Worm (Caenorhabditis elegans) whole organism, young adult: Measurements from ENCODE around the gene F44E2.6.

Experiments
- B0019.2 ChIP-seq: fragments of 200-800 bp; sonication (Bioruptor generic); conservative IDR thresholded peaks from 2 replicates; pipeline ENCODE4 v1.3.6; 2022; ENCODE audit warnings: missing genetic modification reagents, missing genetic modification characterization, missing compliant biosample characterization
- B0035.1 ChIP-seq: sonication (generic microtip); optimal IDR thresholded peaks from 2 replicates; lab custom pipeline; 2016; ENCODE audit warnings: missing genetic modification characterization, mild to moderate bottlenecking, missing compliant biosample characterization, missing genotype, missing genetic modification reagents
- B0261.1 ChIP-seq: sonication (generic microtip); optimal IDR thresholded peaks from 2 replicates; lab custom pipeline; 2016; ENCODE audit warnings: mild to moderate bottlenecking, missing genetic modification characterization, moderate library complexity, missing compliant biosample characterization
- B0336.3 ChIP-seq: fragments of 200-800 bp; sonication (Bioruptor generic); IDR thresholded peaks from 2 replicates; pipeline ENCODE4 v1.3.6; 2022; ENCODE audit warnings: missing genetic modification characterization, missing compliant biosample characterization
- C06A6.2 ChIP-seq: fragments of 200-800 bp; sonication (Bioruptor generic); conservative IDR thresholded peaks from 2 replicates; pipeline ENCODE4 v1.3.6; 2022; ENCODE audit warnings: missing genetic modification characterization, missing compliant biosample characterization
- D2030.7 ChIP-seq: fragments of 200-800 bp; sonication (Bioruptor generic); IDR thresholded peaks from 2 replicates; pipeline ENCODE4 v1.3.6; 2022; ENCODE audit warnings: missing genetic modification reagents, missing genetic modification characterization, missing compliant biosample characterization
- F22D6.2 ChIP-seq: sonication (generic microtip); optimal IDR thresholded peaks from 2 replicates; lab custom pipeline; 2016; ENCODE audit warnings: mild to moderate bottlenecking, missing genetic modification characterization, missing compliant biosample characterization
- F33H1.4 ChIP-seq: fragments of 200-800 bp; sonication (Bioruptor generic); IDR thresholded peaks from 2 replicates; pipeline ENCODE4 v1.3.6; 2022; ENCODE audit warnings: missing genetic modification reagents, missing genetic modification characterization, missing compliant biosample characterization
- F37B4.10 ChIP-seq: fragments of 200-800 bp; sonication (Bioruptor generic); IDR thresholded peaks from 2 replicates; pipeline ENCODE4 v1.3.6; 2022; ENCODE audit warnings: missing genetic modification characterization, missing compliant biosample characterization
- Y53F4B.3 ChIP-seq: fragments of 200-800 bp; sonication (Bioruptor generic); IDR thresholded peaks from 2 replicates; pipeline ENCODE4 v1.3.6; 2022; ENCODE audit warnings: missing genetic modification reagents, missing genetic modification characterization, missing compliant biosample characterization
- Y67H2A.10 ChIP-seq: fragments of 200-800 bp; sonication (Bioruptor generic); conservative IDR thresholded peaks from 2 replicates; pipeline ENCODE4 v1.3.6; 2022; ENCODE audit warnings: missing genetic modification reagents, missing genetic modification characterization, missing compliant biosample characterization
- Y95B8A.8 ChIP-seq: fragments of 200-800 bp; sonication (Bioruptor generic); IDR thresholded peaks from 2 replicates; pipeline ENCODE4 v1.3.6; 2022; ENCODE audit warnings: missing genetic modification reagents, missing genetic modification characterization, missing compliant biosample characterization
- atf-7 ChIP-seq: sonication (generic microtip); optimal IDR thresholded peaks from 2 replicates; lab custom pipeline; 2017; ENCODE audit warnings: mild to moderate bottlenecking, missing genetic modification characterization, missing compliant biosample characterization
- attf-5 ChIP-seq: fragments of 200-800 bp; sonication (Bioruptor generic); optimal IDR thresholded peaks from 2 replicates; lab custom pipeline; 2018; ENCODE audit warnings: mild to moderate bottlenecking, missing genetic modification characterization, missing compliant biosample characterization
- attf-6 ChIP-seq: fragments of 200-800 bp; sonication (Bioruptor generic); IDR thresholded peaks from 2 replicates; pipeline ENCODE4 v1.3.6; 2022; ENCODE audit warnings: missing genetic modification reagents, missing genetic modification characterization, missing compliant biosample characterization
- bed-2 ChIP-seq: fragments of 200-800 bp; sonication (Bioruptor generic); IDR thresholded peaks from 2 replicates; pipeline ENCODE4 v1.3.6; 2022; ENCODE audit warnings: missing genetic modification reagents, missing genetic modification characterization, missing compliant biosample characterization
- ccch-3 ChIP-seq: fragments of 200-800 bp; sonication (Bioruptor generic); optimal IDR thresholded peaks from 2 replicates; lab custom pipeline; 2018; ENCODE audit warnings: mild to moderate bottlenecking, missing genetic modification characterization, missing compliant biosample characterization
- cebp-2 ChIP-seq: fragments of 200-800 bp; sonication (Bioruptor generic); IDR thresholded peaks from 2 replicates; pipeline ENCODE4 v1.3.6; 2022; ENCODE audit warnings: missing genetic modification characterization, missing compliant biosample characterization
- ceh-100 ChIP-seq: fragments of 200-800 bp; sonication (Bioruptor generic); IDR thresholded peaks from 2 replicates; pipeline ENCODE4 v1.3.6; 2022; ENCODE audit warnings: missing genetic modification reagents, missing genetic modification characterization, missing compliant biosample characterization
- ceh-27 ChIP-seq: fragments of 200-800 bp; sonication (Bioruptor generic); optimal IDR thresholded peaks from 2 replicates; lab custom pipeline; 2018; ENCODE audit warnings: mild to moderate bottlenecking, missing genetic modification characterization, moderate library complexity, missing compliant biosample characterization
- ceh-40 ChIP-seq: fragments of 200-800 bp; sonication (Bioruptor generic); IDR thresholded peaks from 2 replicates; pipeline ENCODE4 v1.3.6; 2022; ENCODE audit warnings: missing genetic modification characterization, missing compliant biosample characterization
- die-1 ChIP-seq: sonication (generic microtip); optimal IDR thresholded peaks from 2 replicates; lab custom pipeline; 2016; ENCODE audit warnings: missing genotype, mild to moderate bottlenecking, missing genetic modification characterization, missing compliant biosample characterization
- dpff-1 ChIP-seq: sonication (generic microtip); optimal IDR thresholded peaks from 2 replicates; lab custom pipeline; 2017; ENCODE audit warnings: mild to moderate bottlenecking, missing genetic modification characterization, missing compliant biosample characterization
- dpl-1 ChIP-seq: fragments of 150-350 bp; optimal IDR thresholded peaks from 2 replicates; lab custom pipeline; 2014; ENCODE audit warnings: missing biosample characterization, missing genetic modification reagents, missing genetic modification characterization
- fkh-3 ChIP-seq: sonication (generic microtip); optimal IDR thresholded peaks from 2 replicates; lab custom pipeline; 2016; ENCODE audit warnings: mild to moderate bottlenecking, missing genetic modification characterization, missing compliant biosample characterization
- hsf-1 ChIP-seq: fragments of 200-800 bp; sonication (Bioruptor generic); IDR thresholded peaks from 2 replicates; pipeline ENCODE4 v1.3.6; 2022; ENCODE audit warnings: missing genetic modification reagents, missing genetic modification characterization, missing compliant biosample characterization
- lag-1 ChIP-seq: fragments of 200-800 bp; sonication (Bioruptor generic); IDR thresholded peaks from 2 replicates; pipeline ENCODE4 v1.3.6; 2022; ENCODE audit warnings: missing genetic modification reagents, missing genetic modification characterization, missing compliant biosample characterization
- lin-35 ChIP-seq, 3 experiments: fragments of 150-350 bp in 2 of 3; sonication (generic microtip) in 1 of 3; optimal IDR thresholded peaks; 2 replicates each; lab custom pipeline; 2014 to 2018; ENCODE audit warnings: missing biosample characterization in 3 of 3, missing genetic modification characterization in 3 of 3, missing genetic modification reagents in 3 of 3
- lir-1 ChIP-seq: fragments of 200-800 bp; sonication (Bioruptor generic); conservative IDR thresholded peaks from 2 replicates; pipeline ENCODE4 v1.3.6; 2022; ENCODE audit warnings: missing genetic modification reagents, missing genetic modification characterization, missing compliant biosample characterization
- madf-3 ChIP-seq: fragments of 200-800 bp; sonication (Bioruptor generic); IDR thresholded peaks from 2 replicates; pipeline ENCODE4 v1.3.6; 2022; ENCODE audit warnings: missing genetic modification reagents, missing genetic modification characterization, missing compliant biosample characterization
- madf-8 ChIP-seq: fragments of 200-800 bp; sonication (Bioruptor generic); conservative IDR thresholded peaks from 2 replicates; pipeline ENCODE4 v1.3.6; 2022; ENCODE audit warnings: missing genetic modification reagents, missing genetic modification characterization, missing compliant biosample characterization
- mxl-1 ChIP-seq: sonication (generic microtip); optimal IDR thresholded peaks from 2 replicates; lab custom pipeline; 2016; ENCODE audit warnings: missing genetic modification characterization, missing compliant biosample characterization
- nfya-2 ChIP-seq: fragments of 200-800 bp; sonication (Bioruptor generic); IDR thresholded peaks from 2 replicates; pipeline ENCODE4 v1.3.6; 2022; ENCODE audit warnings: missing genetic modification reagents, missing genetic modification characterization, missing compliant biosample characterization
- nfyb-1 ChIP-seq: fragments of 200-800 bp; sonication (Bioruptor generic); IDR thresholded peaks from 2 replicates; pipeline ENCODE4 v1.3.6; 2022; ENCODE audit warnings: missing genetic modification reagents, missing genetic modification characterization, missing compliant biosample characterization
- nhr-120 ChIP-seq: fragments of 200-800 bp; sonication (Bioruptor generic); IDR thresholded peaks from 2 replicates; pipeline ENCODE4 v1.3.6; 2022; ENCODE audit warnings: missing genetic modification characterization, missing compliant biosample characterization
- nhr-27 ChIP-seq: fragments of 200-800 bp; sonication (Bioruptor generic); optimal IDR thresholded peaks from 2 replicates; lab custom pipeline; 2018; ENCODE audit warnings: mild to moderate bottlenecking, missing genetic modification characterization, moderate library complexity, missing compliant biosample characterization
- rcor-1 ChIP-seq: fragments of 200-800 bp; sonication (Bioruptor generic); IDR thresholded peaks from 2 replicates; pipeline ENCODE4 v1.3.6; 2022; ENCODE audit warnings: missing genetic modification reagents, missing genetic modification characterization, missing compliant biosample characterization
- rec-8 ChIP-seq, 2 experiments: sonication (generic microtip); optimal IDR thresholded peaks; 2 replicates each; lab custom pipeline; 2016; ENCODE audit warnings: mild to moderate bottlenecking in 2 of 2, missing genetic modification characterization in 2 of 2, missing genetic modification reagents in 2 of 2, missing genotype in 2 of 2, missing biosample characterization in 1 of 2, missing compliant biosample characterization in 1 of 2, moderate library complexity in 1 of 2
- snpc-3.4 ChIP-seq: sonication (generic microtip); optimal IDR thresholded peaks from 2 replicates; lab custom pipeline; 2017; ENCODE audit warnings: missing genetic modification characterization, mild to moderate bottlenecking, missing compliant biosample characterization, antibody characterized with exemption, moderate library complexity, missing genotype, missing genetic modification reagents
- snpc-4 ChIP-seq, 5 experiments: fragments of 150-350 bp in 1 of 5; sonication (generic microtip) in 4 of 5; optimal IDR thresholded peaks; 2 replicates each; lab custom pipeline; 2014 to 2018; ENCODE audit warnings: missing genetic modification characterization in 5 of 5, missing biosample characterization in 3 of 5, antibody characterized with exemption in 2 of 5, mild to moderate bottlenecking in 2 of 5, missing compliant biosample characterization in 2 of 5, missing genotype in 2 of 5, moderate library complexity in 2 of 5, missing genetic modification reagents in 1 of 5
- tbx-9 ChIP-seq: sonication (generic microtip); optimal IDR thresholded peaks from 2 replicates; lab custom pipeline; 2016; ENCODE audit warnings: borderline replicate concordance, missing genetic modification characterization, inconsistent platforms, missing compliant biosample characterization
- unc-130 ChIP-seq: sonication (generic microtip); optimal IDR thresholded peaks from 2 replicates; lab custom pipeline; 2016; ENCODE audit warnings: missing genetic modification reagents, missing genetic modification characterization, missing compliant biosample characterization
- unc-62 ChIP-seq: fragments of 150-350 bp; optimal IDR thresholded peaks from 2 replicates; lab custom pipeline; 2014; ENCODE audit warnings: missing biosample characterization, missing genetic modification reagents, missing genetic modification characterization
- ztf-25 ChIP-seq: fragments of 200-800 bp; sonication (Bioruptor generic); IDR thresholded peaks from 2 replicates; pipeline ENCODE4 v1.3.6; 2022; ENCODE audit warnings: missing genetic modification reagents, missing genetic modification characterization, missing compliant biosample characterization
- ztf-26 ChIP-seq: sonication (generic microtip); optimal IDR thresholded peaks from 2 replicates; lab custom pipeline; 2017; ENCODE audit warnings: missing genetic modification characterization, missing compliant biosample characterization

The F44E2.6 gene

DNA sequence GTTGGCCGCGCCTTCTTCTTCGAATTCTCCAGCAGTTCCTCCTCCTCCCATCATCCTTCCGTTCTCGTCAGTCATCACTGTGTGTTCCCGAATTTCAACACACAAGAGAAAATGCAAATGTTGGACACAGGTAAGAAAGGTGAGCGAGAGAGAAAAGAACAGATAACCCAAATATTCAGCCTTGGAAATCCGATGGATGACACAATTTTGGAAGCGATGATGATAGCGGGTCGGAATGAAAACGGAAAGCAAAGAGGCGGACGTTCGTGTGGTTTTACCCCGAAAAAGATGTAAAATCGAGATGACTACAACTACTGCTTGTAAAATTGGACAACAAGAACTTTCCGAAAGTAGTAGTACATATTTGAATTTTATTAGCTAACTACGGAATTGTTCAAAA, 5.2 kb downstream of the F44E2.6 start:
- TF ChIP-seq ccch-3 (no peak), nhr-120 (GFP tag; lab: Robert Waterston, UW) (no peak), mxl-1 (no peak), lin-35 (GFP tag; optimal IDR thresholded peaks at IDR 0.05; lab: Kevin White, UChicago) (no peak), ceh-40 (GFP tag; lab: Robert Waterston, UW) (no peak), tbx-9 (tag; lab: Kevin White, UChicago) (no peak), nhr-27 (tag; lab: Kevin White, UChicago) (no peak), dpl-1 (no peak), Y53F4B.3 (GFP tag; lab: Robert Waterston, UW) (no peak), nfya-2 (no peak), B0261.1 (tag; lab: Kevin White, UChicago) (no peak), ztf-26 (tag; lab: Kevin White, UChicago) (no peak), attf-6 (GFP tag; lab: Robert Waterston, UW) (no peak), lag-1 (GFP tag; lab: Robert Waterston, UW) (no peak), Y67H2A.10 (GFP tag; lab: Robert Waterston, UW) (no peak), unc-130 (GFP tag; lab: Kevin White, UChicago) (no peak), snpc-4 (GFP tag; optimal IDR thresholded peaks at IDR 0.05; lab: Kevin White, UChicago) (no peak), snpc-4 (tag; optimal IDR thresholded peaks at IDR 0.05; lab: Kevin White, UChicago) (no peak), die-1 (tag; lab: Kevin White, UChicago) (no peak), attf-5 (no peak), F37B4.10 (GFP tag; lab: Robert Waterston, UW) (no peak)

DNA sequence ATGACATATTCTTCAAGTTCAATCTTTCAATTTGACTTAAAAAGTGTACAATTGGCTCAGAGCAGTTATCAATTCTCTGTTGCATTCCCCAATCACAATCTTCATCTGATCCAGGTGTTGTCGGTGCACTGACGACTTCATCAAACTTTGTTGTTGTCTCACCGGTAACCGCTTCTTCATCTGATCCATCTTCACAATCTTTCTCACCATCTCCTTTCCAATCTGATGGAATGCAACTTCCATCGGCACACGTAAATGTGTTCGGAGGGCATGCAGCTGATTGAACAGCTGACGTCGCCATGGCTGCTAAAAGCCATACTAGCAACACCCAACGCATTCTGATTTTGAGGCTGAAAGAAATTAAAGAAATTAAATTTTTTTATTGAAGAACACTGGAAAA, 6.9 kb downstream of the F44E2.6 start, which contains the start of gene F44E2.4:
Gene F44E2.4 (minus strand): TSS at position 350 of the 400 bp plus-strand sequence.
- no peak for TF ChIP-seq nfyb-1 (GFP tag; lab: Robert Waterston, UW)
- TF ChIP-seq C06A6.2 (GFP tag; lab: Robert Waterston, UW): no peak
- no peak for TF ChIP-seq madf-8
- no peak for TF ChIP-seq B0336.3 (GFP tag; lab: Robert Waterston, UW)

DNA sequence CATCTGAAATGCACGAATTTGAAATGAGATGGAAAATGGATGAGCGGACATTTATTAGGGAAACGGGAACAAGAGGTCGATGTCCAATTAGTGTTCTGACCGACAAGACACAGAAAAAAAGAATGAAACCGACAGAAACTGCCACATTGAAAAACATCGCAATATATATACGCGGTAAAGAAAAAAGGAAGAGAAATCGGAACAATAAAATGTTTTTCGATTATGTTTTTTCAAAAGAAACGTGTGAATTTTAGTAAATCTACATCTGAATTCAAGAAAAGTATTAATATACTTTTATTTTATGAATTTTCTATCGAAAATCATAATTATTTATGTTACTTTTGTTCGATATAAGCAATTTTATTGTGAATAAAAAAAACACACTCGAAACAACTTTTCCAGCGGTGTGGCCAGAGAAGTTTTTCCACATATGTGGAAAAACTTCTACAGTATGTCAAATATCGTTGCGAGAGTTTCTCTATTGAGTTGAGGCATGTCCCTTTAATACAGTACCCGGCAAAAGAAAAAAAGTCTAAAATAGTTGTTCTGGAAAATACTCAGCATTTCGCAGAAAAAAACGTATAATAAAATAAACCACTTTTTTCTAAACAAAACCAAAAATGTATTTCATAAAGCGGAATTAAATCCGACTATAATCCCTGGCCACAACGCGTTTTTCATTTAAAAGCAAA, 13.8 kb downstream of the F44E2.6 start, which contains the start of gene F44E2.10:
Gene F44E2.10 (minus strand): TSS at position 51 of the 692 bp plus-strand sequence.
- TF ChIP-seq ztf-25 (GFP tag; lab: Robert Waterston, UW) (no peak), madf-3 (GFP tag; lab: Robert Waterston, UW) (no peak), nfya-2 (no peak), nfyb-1 (GFP tag; lab: Robert Waterston, UW) (no peak), D2030.7 (no peak), ceh-27 (GFP tag; lab: Kevin White, UChicago) (no peak), die-1 (tag; lab: Kevin White, UChicago) (no peak), fkh-3 (tag; lab: Kevin White, UChicago) (no peak), B0019.2 (no peak), ztf-26 (tag; lab: Kevin White, UChicago) (no peak), madf-8 (peak; percentile 46), snpc-3.4 (no peak), F22D6.2 (tag; lab: Kevin White, UChicago) (no peak), ceh-100 (GFP tag; lab: Robert Waterston, UW) (no peak), dpff-1 (tag; lab: Kevin White, UChicago) (no peak), cebp-2 (GFP tag; lab: Robert Waterston, UW) (no peak), hsf-1 (GFP tag; lab: Robert Waterston, UW) (no peak), Y95B8A.8 (GFP tag; lab: Robert Waterston, UW) (no peak), atf-7 (tag; lab: Kevin White, UChicago) (no peak), lir-1 (no peak), bed-2 (GFP tag; lab: Robert Waterston, UW) (no peak), rcor-1 (GFP tag; lab: Robert Waterston, UW) (no peak), unc-62 (no peak), B0035.1 (tag; lab: Kevin White, UChicago) (no peak), rec-8 (tag; optimal IDR thresholded peaks at IDR 0.05; lab: Kevin White, UChicago) (no peak), F33H1.4 (GFP tag; lab: Robert Waterston, UW) (peak; percentile 83)
